Worm (Caenorhabditis elegans) whole organism, late embryonic: ENCODE measurements around the gene nhx-5.

Source experiments
- ahr-1 ChIP-seq: sonication (generic microtip); optimal IDR thresholded peaks from 2 replicates; lab custom pipeline; 2016; ENCODE audit warnings: missing genetic modification characterization, missing compliant biosample characterization
- ceh-30 ChIP-seq: fragments of 150-350 bp; optimal IDR thresholded peaks from 2 replicates; lab custom pipeline; 2014; ENCODE audit warnings: missing biosample characterization, missing genetic modification characterization
- ceh-9 ChIP-seq: sonication (generic microtip); optimal IDR thresholded peaks from 2 replicates; lab custom pipeline; 2016; ENCODE audit warnings: mild to moderate bottlenecking, missing genetic modification characterization, inconsistent platforms, missing compliant biosample characterization
- dve-1 ChIP-seq: sonication (generic microtip); optimal IDR thresholded peaks from 2 replicates; lab custom pipeline; 2017; ENCODE audit warnings: antibody characterized with exemption, mild to moderate bottlenecking, missing genetic modification characterization, missing compliant biosample characterization
- fkh-10 ChIP-seq: fragments of 150-350 bp; optimal IDR thresholded peaks from 2 replicates; lab custom pipeline; 2014; ENCODE audit warnings: missing biosample characterization, missing genetic modification reagents, missing genetic modification characterization
- fkh-6 ChIP-seq: sonication (generic microtip); optimal IDR thresholded peaks from 2 replicates; lab custom pipeline; 2016; ENCODE audit warnings: missing genetic modification characterization, missing compliant biosample characterization
- pha-2 ChIP-seq: sonication (generic microtip); optimal IDR thresholded peaks from 2 replicates; lab custom pipeline; 2017; ENCODE audit warnings: mild to moderate bottlenecking, missing genetic modification characterization, missing compliant biosample characterization
- pqm-1 ChIP-seq: sonication (generic microtip); optimal IDR thresholded peaks from 2 replicates; lab custom pipeline; 2016; ENCODE audit warnings: missing genetic modification characterization, missing compliant biosample characterization
- rnt-1 ChIP-seq: sonication (generic microtip); optimal IDR thresholded peaks from 2 replicates; lab custom pipeline; 2016; ENCODE audit warnings: missing genetic modification characterization, missing compliant biosample characterization
- sdc-2 ChIP-seq: sonication (generic microtip); optimal IDR thresholded peaks from 2 replicates; lab custom pipeline; 2016; ENCODE audit warnings: missing genotype, missing genetic modification characterization, missing compliant biosample characterization
- unc-3 ChIP-seq, 2 experiments: fragments of 200-800 bp in 1 of 2; sonication (Bioruptor generic) in 1 of 2; sonication (generic microtip) in 1 of 2; conservative IDR thresholded peaks in 1 of 2; optimal IDR thresholded peaks in 1 of 2; 2 replicates each; pipeline versions ENCODE4 v1.3.6 to Lab custom; 2016 to 2022; ENCODE audit warnings: missing compliant biosample characterization in 2 of 2, missing genetic modification characterization in 2 of 2, missing genetic modification reagents in 1 of 2

DNA sequence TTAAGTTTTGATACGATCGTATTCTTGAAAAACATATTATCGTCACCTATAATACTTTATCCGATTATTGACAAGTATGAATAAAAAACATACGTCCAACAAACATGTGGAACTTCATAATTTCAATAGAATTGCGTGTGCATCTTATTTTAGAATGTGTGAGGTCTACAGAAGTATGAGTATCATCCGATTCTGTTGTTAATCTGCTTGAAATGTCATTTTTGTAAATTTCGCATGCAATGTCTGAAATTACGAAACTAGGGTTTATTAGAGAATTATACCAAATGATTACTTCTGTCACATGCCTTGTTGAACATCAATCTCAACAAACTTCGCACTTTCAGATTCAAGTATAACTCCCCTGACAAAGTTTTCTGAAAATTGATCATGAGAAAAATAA lies 35.0 kb upstream of the nhx-5 start:
- TF ChIP-seq ahr-1 (no peak), pqm-1 (tag; lab: Kevin White, UChicago) (no peak), pha-2 (no peak), dve-1 (tag; lab: Kevin White, UChicago) (no peak), fkh-6 (tag; lab: Kevin White, UChicago) (no peak), ceh-30 (tag; lab: Kevin White, UChicago) (no peak), fkh-10 (no peak), ceh-9 (no peak), sdc-2 (tag; lab: Kevin White, UChicago) (no peak), unc-3 (GFP tag; conservative IDR thresholded peaks at IDR 0.05; lab: Robert Waterston, UW) (no peak), unc-3 (tag; optimal IDR thresholded peaks at IDR 0.05; lab: Kevin White, UChicago) (no peak), rnt-1 (no peak)
